Fruit fly (Drosophila melanogaster) Kc167 (cell line): ENCODE results near the gene Fdh.

Experiments used
- Myc ChIP-seq: fragments of >200 bp; optimal IDR thresholded peaks from 2 replicates; lab custom pipeline; 2017; ENCODE audit warnings: missing external identifiers
- Sin3A ChIP-seq: fragments of >200 bp; optimal IDR thresholded peaks from 2 replicates; lab custom pipeline; 2018; ENCODE audit warnings: missing external identifiers
- h ChIP-seq: fragments of >200 bp; optimal IDR thresholded peaks from 3 replicates; lab custom pipeline; 2018; ENCODE audit warnings: missing external identifiers
- insv ChIP-seq: fragments of >200 bp; optimal IDR thresholded peaks from 3 replicates; lab custom pipeline; 2018; ENCODE audit warnings: missing external identifiers
- psq ChIP-seq: fragments of >200 bp; optimal IDR thresholded peaks from 2 replicates; lab custom pipeline; 2017; ENCODE audit warnings: missing external identifiers
- ttk ChIP-seq: sonication (Bioruptor generic); optimal IDR thresholded peaks from 2 replicates; lab custom pipeline; 2017; ENCODE audit warnings: missing external identifiers

The Fdh gene

DNA sequence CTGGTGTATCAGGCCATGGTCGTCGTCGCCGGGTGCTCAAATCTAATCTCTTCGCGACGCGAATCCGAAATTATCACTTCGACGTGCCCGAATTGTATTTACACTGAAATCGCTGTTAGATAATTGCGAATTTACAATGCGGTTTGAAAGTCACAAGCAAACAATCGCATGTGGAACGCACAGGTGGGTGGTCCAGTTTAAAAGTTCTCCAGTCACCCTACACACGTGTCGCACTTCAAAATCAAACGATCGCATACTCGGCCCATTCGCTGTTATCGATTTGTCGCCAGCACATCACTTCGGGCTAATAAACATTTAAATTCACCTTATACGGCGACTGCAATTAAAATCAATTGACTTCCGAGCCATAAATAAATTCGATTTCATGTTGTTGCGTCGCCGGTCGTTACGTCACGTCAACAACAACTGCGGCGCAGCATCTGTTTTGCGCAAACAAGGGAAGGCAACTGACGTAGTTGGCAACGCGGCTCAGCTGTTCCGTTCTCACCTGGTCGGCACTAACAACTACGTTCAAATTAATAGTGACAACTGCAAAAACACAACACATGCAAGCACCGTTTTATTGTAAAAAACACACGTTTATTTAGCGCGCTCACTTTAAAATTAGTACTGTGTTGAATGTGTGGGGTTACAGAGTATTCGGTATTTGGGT, 9.3 kb downstream of the Fdh start, which contains the start of gene CG6574:
Gene CG6574 (minus strand): TSS at position 216 of the 673 bp plus-strand sequence.
- TF ChIP-seq insv (lab: Kevin White, UChicago) (no peak), Myc (lab: Kevin White, UChicago) (no peak), Sin3A (no peak), h (lab: Kevin White, UChicago) (no peak), ttk (no peak), psq (lab: Kevin White, UChicago) (no peak)

DNA sequence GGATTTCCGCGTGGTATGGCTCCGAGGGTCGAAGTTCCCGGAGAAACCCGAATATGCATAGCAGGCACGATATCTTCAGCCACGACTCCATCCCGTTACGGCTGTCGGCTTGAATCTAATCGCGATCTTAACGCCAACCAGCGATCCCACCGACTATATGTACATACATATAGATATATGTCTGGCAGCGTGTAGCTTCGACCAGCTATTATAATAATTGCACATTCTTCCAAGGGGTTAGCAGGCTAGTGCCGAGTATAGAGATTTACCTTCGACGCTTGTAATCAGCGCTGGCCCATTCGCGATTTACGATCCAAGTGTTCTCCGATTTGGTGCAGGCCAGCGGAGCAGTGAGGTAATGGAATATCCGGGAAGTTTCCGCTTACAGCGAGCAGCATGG, 12.5 kb downstream of the Fdh start, which contains the start of gene CG14694:
Gene CG14694 (minus strand): TSS at position 101 of the 400 bp plus-strand sequence.
- TF ChIP-seq Sin3A (no peak), h (lab: Kevin White, UChicago) (no peak), psq (lab: Kevin White, UChicago) (no peak), ttk (no peak), Myc (lab: Kevin White, UChicago) (no peak), insv (lab: Kevin White, UChicago) (no peak)

DNA sequence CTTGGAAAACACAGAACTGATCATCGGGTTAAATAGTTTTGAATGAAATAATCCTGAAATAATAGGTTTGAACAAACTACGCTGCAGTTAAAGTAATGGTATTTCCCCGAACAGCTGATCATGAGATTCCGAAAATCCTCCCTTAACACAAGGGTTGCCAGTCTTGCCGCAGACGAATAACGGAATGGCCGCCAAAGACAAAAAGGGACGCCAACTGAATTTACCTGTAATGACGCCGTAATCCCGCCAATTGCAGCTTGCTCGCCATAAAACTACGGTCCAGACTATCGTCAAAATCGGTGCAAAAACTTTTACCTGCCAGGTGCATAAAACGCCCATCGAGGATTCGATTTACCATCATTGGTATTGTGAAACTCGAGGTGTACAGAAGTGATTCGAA, 15.6 kb downstream of the Fdh start, which contains the start of gene CG4570:
Gene CG4570 (plus strand): TSS at position 190 of the 400 bp plus-strand sequence.
- TF ChIP-seq Sin3A: no peak
- no peak for TF ChIP-seq insv (lab: Kevin White, UChicago)
- TF ChIP-seq h (lab: Kevin White, UChicago): no peak
- TF ChIP-seq Myc (lab: Kevin White, UChicago): no peak

DNA sequence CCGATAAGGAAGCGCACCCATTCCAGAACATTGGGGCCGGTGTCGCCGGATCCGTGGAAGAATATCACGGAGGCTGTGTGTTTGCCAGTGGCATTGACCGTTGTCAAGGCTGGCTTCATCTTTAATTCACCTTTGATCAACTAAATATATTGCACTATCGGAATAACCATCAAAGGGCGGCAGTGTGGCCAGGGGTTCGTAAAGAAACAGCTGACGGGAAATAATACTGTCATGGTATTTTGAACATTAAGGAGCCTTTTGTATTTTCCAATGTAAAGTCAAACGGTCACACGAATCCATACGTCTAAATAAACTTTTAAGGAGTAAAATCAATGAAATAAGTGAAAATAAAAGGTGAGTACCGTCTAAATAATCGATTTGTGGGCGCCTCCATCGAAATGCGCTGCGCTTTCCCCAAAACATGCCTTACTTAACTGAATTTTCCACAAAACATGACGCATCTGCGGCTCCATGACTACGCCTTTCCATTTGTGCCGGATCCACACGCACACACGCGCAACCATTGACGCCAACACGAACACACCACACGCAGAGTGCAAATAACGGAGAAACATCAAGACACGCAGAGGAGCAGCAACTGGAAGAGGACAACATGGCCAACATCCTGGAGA, 17.8 kb downstream of the Fdh start, which contains the start of the genes CG6567 and CG4511:
Gene CG6567 (minus strand): TSS at position 209 of the 632 bp plus-strand sequence.
Gene CG4511 (plus strand): TSS at position 259 of the 632 bp plus-strand sequence.
- TF ChIP-seq Myc (lab: Kevin White, UChicago): no peak
- TF ChIP-seq Sin3A: no peak
- no peak for TF ChIP-seq insv (lab: Kevin White, UChicago)
- TF ChIP-seq psq (lab: Kevin White, UChicago): no peak
- no peak for TF ChIP-seq ttk
- no peak for TF ChIP-seq h (lab: Kevin White, UChicago)

DNA sequence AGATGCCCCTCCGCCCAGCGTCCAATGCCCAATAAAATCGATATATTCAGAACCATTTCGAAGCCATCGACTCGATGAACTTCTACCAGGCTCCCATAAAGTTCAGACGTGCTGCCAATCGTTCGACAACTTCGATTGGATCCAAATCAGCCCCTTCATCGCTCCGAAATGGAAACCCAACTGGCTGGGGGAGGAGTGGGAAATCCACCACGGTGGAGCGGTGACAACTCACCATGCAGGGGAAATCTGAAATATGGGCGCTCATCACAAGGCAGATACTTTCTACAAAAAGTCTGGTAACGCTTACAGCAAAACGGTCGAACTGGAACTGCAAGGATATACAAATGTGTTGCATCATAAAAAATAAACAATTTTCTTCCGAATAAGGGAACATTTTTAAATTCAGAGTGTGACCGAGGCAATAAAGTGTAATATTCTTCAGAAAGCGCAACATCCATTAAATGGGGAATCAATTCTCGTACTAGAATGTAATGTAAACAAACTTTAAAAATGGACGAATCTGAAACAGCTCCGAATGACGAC, 19.9 kb downstream of the Fdh start, which contains the start of gene CG4565:
Gene CG4565 (plus strand): TSS at position 493 of the 543 bp plus-strand sequence.
- TF ChIP-seq Sin3A (no peak), Myc (lab: Kevin White, UChicago) (no peak), psq (lab: Kevin White, UChicago) (no peak), ttk (no peak), h (lab: Kevin White, UChicago) (no peak), insv (lab: Kevin White, UChicago) (no peak)

DNA sequence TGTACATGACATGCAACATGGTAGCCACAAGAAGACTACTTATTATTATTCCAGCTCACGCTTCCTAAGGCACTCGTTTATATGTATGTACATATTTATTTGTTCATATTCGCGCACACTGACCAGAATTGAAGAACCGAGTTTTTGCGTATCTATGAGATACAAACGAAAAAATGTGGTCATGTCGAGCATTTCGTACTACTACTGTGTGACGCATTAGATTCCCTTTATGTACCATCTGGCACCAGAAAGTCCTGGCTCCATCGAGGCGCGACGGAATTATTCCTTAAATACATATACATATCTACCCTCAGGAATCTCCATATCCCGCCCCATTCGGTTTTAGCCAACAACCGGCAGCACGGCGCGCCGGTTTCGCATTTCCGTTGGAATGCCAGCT, 21.5 kb downstream of the Fdh start:
- TF ChIP-seq Sin3A (no peak), ttk (no peak), h (lab: Kevin White, UChicago) (no peak), insv (lab: Kevin White, UChicago) (no peak), Myc (lab: Kevin White, UChicago) (no peak), psq (lab: Kevin White, UChicago) (no peak)

DNA sequence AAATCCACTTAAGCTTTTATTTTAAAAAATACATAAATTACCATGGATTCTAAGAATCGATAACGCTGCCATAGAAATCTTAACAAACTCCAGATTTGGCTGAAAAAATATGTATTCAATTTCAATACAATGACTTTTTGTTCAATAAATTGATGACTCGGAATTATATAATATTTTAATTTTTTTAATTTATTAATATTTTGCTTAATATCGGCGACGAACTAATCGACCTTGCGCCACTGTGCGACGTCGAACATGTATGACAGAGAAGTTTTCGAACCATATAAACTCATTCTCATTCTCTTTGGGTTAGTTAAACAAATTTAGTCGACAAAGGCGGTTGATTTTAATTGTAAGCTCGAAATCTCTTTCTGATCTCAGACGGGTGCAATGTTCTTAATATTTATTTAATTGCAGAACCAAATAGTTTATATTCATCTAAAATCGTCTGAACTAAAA, 22.6 kb downstream of the Fdh start, which contains the start of gene CG42394:
Gene CG42394 (plus strand): TSS at position 311 of the 459 bp plus-strand sequence.
- TF ChIP-seq psq (lab: Kevin White, UChicago): no peak
- no peak for TF ChIP-seq h (lab: Kevin White, UChicago)
- no peak for TF ChIP-seq Sin3A

DNA sequence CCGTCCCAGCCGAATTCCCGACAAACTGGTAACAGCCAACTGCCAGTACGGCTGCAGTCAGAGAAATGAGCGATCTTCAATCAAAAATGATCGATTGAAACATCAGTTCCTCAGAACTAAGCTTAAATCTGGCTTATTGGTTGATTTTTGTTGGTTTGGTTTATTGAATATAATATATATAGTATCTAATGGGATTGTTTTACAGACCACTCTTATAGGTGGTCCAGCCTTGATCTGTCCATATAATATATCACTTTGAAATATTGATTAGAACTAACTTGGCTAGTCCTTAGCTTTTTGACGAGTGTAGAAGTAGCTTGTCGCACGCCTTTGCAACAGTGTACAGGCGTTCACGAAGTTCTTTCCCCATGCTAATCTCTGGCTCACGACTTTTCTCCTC, 29.8 kb downstream of the Fdh start:
- TF ChIP-seq ttk (no peak), psq (lab: Kevin White, UChicago) (no peak), Sin3A (no peak), insv (lab: Kevin White, UChicago) (no peak), Myc (lab: Kevin White, UChicago) (no peak), h (lab: Kevin White, UChicago) (no peak)

DNA sequence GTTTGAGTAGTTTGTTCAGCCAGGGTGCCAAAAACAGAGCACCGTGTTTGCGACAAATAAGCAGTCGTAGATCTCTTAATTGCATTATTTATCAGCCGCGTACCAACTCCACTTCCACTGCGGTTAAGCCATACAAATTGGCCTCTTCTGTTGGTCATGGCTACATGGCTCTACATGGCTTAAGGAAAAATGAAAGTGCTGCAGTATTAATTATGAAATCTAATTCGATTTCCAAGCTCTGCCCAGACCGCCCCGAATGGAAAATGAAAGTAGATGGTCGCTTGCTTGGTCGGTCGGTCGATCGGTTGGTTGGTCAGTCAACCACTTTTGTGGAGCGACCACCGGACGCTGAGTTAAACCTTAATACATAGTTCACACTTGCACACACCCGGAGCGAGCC, 35.3 kb downstream of the Fdh start:
- TF ChIP-seq insv (lab: Kevin White, UChicago) (no peak), psq (lab: Kevin White, UChicago) (no peak), Sin3A (no peak), Myc (lab: Kevin White, UChicago) (no peak), h (lab: Kevin White, UChicago) (no peak), ttk (no peak)

DNA sequence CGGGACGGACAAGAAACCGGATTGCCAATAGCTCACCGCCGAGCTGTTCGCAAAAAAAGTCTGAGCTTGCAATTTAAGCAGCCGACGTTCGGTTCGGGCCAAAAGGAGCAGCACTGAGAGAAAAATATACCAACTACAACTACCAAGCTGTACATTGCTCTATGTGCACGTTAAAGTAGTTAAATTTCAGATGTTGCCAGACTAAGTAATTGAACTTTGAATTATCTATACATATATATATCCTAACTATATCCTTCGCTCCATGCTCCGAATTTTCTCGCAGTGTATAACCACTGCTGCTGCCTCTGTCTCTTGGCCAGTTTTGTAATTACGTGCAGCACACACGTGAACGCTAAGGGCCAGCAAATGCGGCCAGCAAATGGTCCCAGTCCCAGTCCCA, 37.3 kb downstream of the Fdh start:
- TF ChIP-seq h (lab: Kevin White, UChicago) (no peak), Sin3A (no peak), psq (lab: Kevin White, UChicago) (no peak), Myc (lab: Kevin White, UChicago) (no peak), insv (lab: Kevin White, UChicago) (no peak), ttk (no peak)

DNA sequence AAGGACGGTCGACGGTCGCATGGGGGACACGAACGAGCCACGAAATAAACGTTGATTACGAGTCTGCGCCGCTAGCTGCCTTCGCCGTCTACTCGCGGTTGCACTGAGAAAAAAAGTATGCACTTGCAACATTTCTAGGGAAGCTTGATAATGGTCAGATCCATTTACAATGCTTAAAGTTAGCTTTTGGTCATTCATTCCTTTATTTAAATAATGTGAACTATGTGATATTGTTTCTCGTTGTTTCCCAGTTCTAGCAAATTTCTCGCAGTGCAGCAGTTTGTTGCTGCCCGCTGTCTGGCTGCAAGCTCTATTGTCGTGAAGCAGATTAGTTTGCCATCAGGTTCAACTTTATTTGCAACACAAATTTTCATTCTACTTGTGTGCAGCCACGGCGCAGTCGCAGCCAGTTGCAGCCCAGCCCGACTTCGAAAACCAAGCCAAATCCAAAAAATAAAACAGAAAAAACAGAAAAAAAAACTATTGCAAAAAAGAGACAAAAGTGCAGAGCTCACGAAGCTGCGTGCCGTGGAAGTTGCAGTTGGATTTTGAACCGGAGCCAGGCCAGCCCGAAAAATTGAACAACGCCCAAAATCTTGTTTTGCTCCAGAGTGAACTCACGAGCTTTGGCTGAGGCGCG, 39.5 kb downstream of the Fdh start:
- TF ChIP-seq Sin3A (no peak), psq (lab: Kevin White, UChicago) (no peak), insv (lab: Kevin White, UChicago) (no peak), Myc (lab: Kevin White, UChicago) (no peak), h (lab: Kevin White, UChicago) (no peak), ttk (no peak)
